Fruit fly (Drosophila melanogaster) whole organism, embryonic: ENCODE measurements around the gene Eip93F.

ENCODE experiments used
- Atf6 ChIP-seq: fragments of 200-800 bp; sonication (Bioruptor generic); IDR thresholded peaks from 2 replicates; pipeline ENCODE4 v1.3.6; 2022; ENCODE audit warnings: missing biosample characterization, missing genetic modification characterization
- Bgb ChIP-seq: fragments of 200-800 bp; sonication (Bioruptor generic); IDR thresholded peaks from 2 replicates; pipeline ENCODE4 v1.3.6; 2022; ENCODE audit warnings: missing biosample characterization, missing genetic modification characterization; ENCODE audit not compliant: partially characterized antibody
- Blimp-1 ChIP-seq: fragments of 200-800 bp; sonication (Bioruptor generic); optimal IDR thresholded peaks from 3 replicates; lab custom pipeline; 2018; ENCODE audit warnings: missing biosample characterization, missing genetic modification characterization, mild to moderate bottlenecking, moderate library complexity, missing genetic modification reagents
- CG10321 ChIP-seq: fragments of 200-800 bp; sonication (Bioruptor generic); IDR thresholded peaks from 2 replicates; pipeline ENCODE4 v1.3.6; 2022; ENCODE audit warnings: missing biosample characterization, missing genetic modification characterization
- CG11723 ChIP-seq: fragments of 200-800 bp; sonication (Bioruptor generic); optimal IDR thresholded peaks from 2 replicates; lab custom pipeline; 2017; ENCODE audit warnings: missing biosample characterization, mild to moderate bottlenecking, missing genetic modification characterization
- CG12391 ChIP-seq: fragments of 200-800 bp; sonication (Bioruptor generic); optimal IDR thresholded peaks from 3 replicates; lab custom pipeline; 2018; ENCODE audit warnings: missing biosample characterization, mild to moderate bottlenecking, missing genetic modification characterization, moderate library complexity
- CG13123 ChIP-seq: fragments of 200-800 bp; sonication (Bioruptor generic); optimal IDR thresholded peaks from 2 replicates; lab custom pipeline; 2016; ENCODE audit warnings: missing biosample characterization, missing genetic modification characterization
- CG14667 ChIP-seq: fragments of 200-800 bp; sonication (Bioruptor generic); IDR thresholded peaks from 2 replicates; pipeline ENCODE4 v1.3.6; 2022; ENCODE audit warnings: missing biosample characterization, missing genetic modification characterization
- CG14965 ChIP-seq: fragments of 200-800 bp; sonication (Bioruptor generic); optimal IDR thresholded peaks from 2 replicates; lab custom pipeline; 2016; ENCODE audit warnings: missing biosample characterization, missing genetic modification characterization, borderline replicate concordance
- CG15479 ChIP-seq: fragments of 200-800 bp; sonication (Bioruptor generic); optimal IDR thresholded peaks from 3 replicates; lab custom pipeline; 2019; ENCODE audit warnings: missing biosample characterization, mild to moderate bottlenecking, missing genetic modification characterization, moderate library complexity
- CG17912 ChIP-seq: fragments of 200-800 bp; sonication (Bioruptor generic); optimal IDR thresholded peaks from 2 replicates; lab custom pipeline; 2018; ENCODE audit warnings: missing biosample characterization, mild to moderate bottlenecking, missing genetic modification characterization
- CG2889 ChIP-seq: fragments of 200-800 bp; sonication (Bioruptor generic); IDR thresholded peaks from 3 replicates; pipeline ENCODE4 v1.3.6; 2022; ENCODE audit warnings: missing biosample characterization, missing genetic modification characterization
- CG3838 ChIP-seq: fragments of 200-800 bp; sonication (Bioruptor generic); optimal IDR thresholded peaks from 3 replicates; lab custom pipeline; 2016; ENCODE audit warnings: missing biosample characterization, missing genetic modification characterization
- CG4707 ChIP-seq: fragments of 200-800 bp; sonication (Bioruptor generic); optimal IDR thresholded peaks from 2 replicates; lab custom pipeline; 2018; ENCODE audit warnings: missing biosample characterization, mild to moderate bottlenecking, missing genetic modification characterization, moderate library complexity
- CG5953 ChIP-seq: fragments of 200-800 bp; sonication (Bioruptor generic); IDR thresholded peaks from 2 replicates; pipeline ENCODE4 v1.3.6; 2022; ENCODE audit warnings: missing biosample characterization, missing genetic modification characterization
- CG8478 ChIP-seq: fragments of >200 bp; optimal IDR thresholded peaks from 2 replicates; lab custom pipeline; 2018
- CG9727 ChIP-seq: fragments of 200-800 bp; sonication (Bioruptor generic); optimal IDR thresholded peaks from 3 replicates; lab custom pipeline; 2017; ENCODE audit warnings: missing biosample characterization, mild to moderate bottlenecking, missing genetic modification characterization
- Dip3 ChIP-seq: fragments of 200-800 bp; sonication (Bioruptor generic); optimal IDR thresholded peaks from 3 replicates; lab custom pipeline; 2016; ENCODE audit warnings: missing biosample characterization, missing genetic modification characterization
- Doc2 ChIP-seq: fragments of 200-800 bp; sonication (Bioruptor generic); IDR thresholded peaks from 2 replicates; pipeline ENCODE4 v1.3.6; 2022; ENCODE audit warnings: missing biosample characterization, missing genetic modification characterization
- Dp ChIP-seq: fragments of 200-800 bp; sonication (Bioruptor generic); optimal IDR thresholded peaks from 2 replicates; lab custom pipeline; 2018; ENCODE audit warnings: missing biosample characterization, mild to moderate bottlenecking, missing genetic modification characterization, moderate library complexity
- E2f2 ChIP-seq: fragments of 200-800 bp; sonication (Bioruptor generic); IDR thresholded peaks from 2 replicates; pipeline ENCODE4 v1.3.6; 2022; ENCODE audit warnings: missing biosample characterization, missing genetic modification characterization
- HmgZ ChIP-seq: fragments of 200-800 bp; sonication (Bioruptor generic); optimal IDR thresholded peaks from 2 replicates; lab custom pipeline; 2018; ENCODE audit warnings: missing biosample characterization, mild to moderate bottlenecking, missing genetic modification characterization
- MBD-R2 ChIP-seq: fragments of 200-800 bp; sonication (Bioruptor generic); IDR thresholded peaks from 2 replicates; pipeline ENCODE4 v1.3.6; 2022; ENCODE audit warnings: missing biosample characterization, missing genetic modification characterization
- Opbp ChIP-seq: fragments of 200-800 bp; sonication (Bioruptor generic); IDR thresholded peaks from 3 replicates; pipeline ENCODE4 v1.3.6; 2022; ENCODE audit warnings: missing biosample characterization, missing genetic modification characterization; ENCODE audit not compliant: partially characterized antibody
- Ptx1 ChIP-seq: fragments of 200-800 bp; sonication (Bioruptor generic); IDR thresholded peaks from 2 replicates; pipeline ENCODE4 v1.3.6; 2022; ENCODE audit warnings: missing biosample characterization, missing genetic modification characterization
- Spps ChIP-seq: fragments of 200-800 bp; sonication (Bioruptor generic); optimal IDR thresholded peaks from 2 replicates; lab custom pipeline; 2018; ENCODE audit warnings: missing biosample characterization, mild to moderate bottlenecking, missing genetic modification characterization
- ara ChIP-seq: fragments of 200-800 bp; sonication (Bioruptor generic); IDR thresholded peaks from 2 replicates; pipeline ENCODE4 v1.3.6; 2022; ENCODE audit warnings: missing biosample characterization, missing genetic modification characterization
- bowl ChIP-seq: fragments of 200-800 bp; sonication (Bioruptor generic); IDR thresholded peaks from 2 replicates; pipeline ENCODE4 v1.3.6; 2022; ENCODE audit warnings: missing biosample characterization, missing genetic modification characterization
- cas ChIP-seq: fragments of 200-800 bp; sonication (Bioruptor generic); IDR thresholded peaks from 2 replicates; pipeline ENCODE4 v1.3.6; 2022; ENCODE audit warnings: missing biosample characterization, missing genetic modification characterization
- en ChIP-seq: fragments of 200-800 bp; sonication (Bioruptor generic); optimal IDR thresholded peaks from 2 replicates; lab custom pipeline; 2016; ENCODE audit warnings: missing biosample characterization, missing genetic modification characterization
- eve ChIP-seq, 2 experiments: fragments of >200 bp; optimal IDR thresholded peaks; 2 replicates each; lab custom pipeline; 2017; ENCODE audit warnings: missing biosample characterization in 2 of 2, missing genetic modification characterization in 2 of 2
- fd3F ChIP-seq: fragments of 200-800 bp; sonication (Bioruptor generic); optimal IDR thresholded peaks from 2 replicates; lab custom pipeline; 2018; ENCODE audit warnings: missing biosample characterization, mild to moderate bottlenecking, missing genetic modification characterization, moderate library complexity
- fd64A ChIP-seq: fragments of 200-800 bp; sonication (Bioruptor generic); optimal IDR thresholded peaks from 3 replicates; lab custom pipeline; 2018; ENCODE audit warnings: missing biosample characterization, mild to moderate bottlenecking, missing genetic modification characterization
- gt ChIP-seq: fragments of 200-800 bp; sonication (Bioruptor generic); IDR thresholded peaks from 2 replicates; pipeline ENCODE4 v1.3.6; 2022; ENCODE audit warnings: missing biosample characterization, missing genetic modification characterization
- inv ChIP-seq: fragments of 200-800 bp; sonication (Bioruptor generic); IDR thresholded peaks from 2 replicates; pipeline ENCODE4 v1.3.6; 2022; ENCODE audit warnings: missing biosample characterization, missing genetic modification characterization; ENCODE audit not compliant: partially characterized antibody
- kay ChIP-seq: fragments of 200-800 bp; sonication (Bioruptor generic); optimal IDR thresholded peaks from 2 replicates; lab custom pipeline; 2016; ENCODE audit warnings: missing biosample characterization, missing genetic modification characterization
- kni ChIP-seq: fragments of 200-800 bp; sonication (Bioruptor generic); optimal IDR thresholded peaks from 3 replicates; lab custom pipeline; 2017; ENCODE audit warnings: mild to moderate bottlenecking, missing biosample characterization, missing genetic modification reagents, missing genetic modification characterization
- lbe ChIP-seq: fragments of 200-800 bp; sonication (Bioruptor generic); optimal IDR thresholded peaks from 2 replicates; lab custom pipeline; 2016; ENCODE audit warnings: missing biosample characterization, mild to moderate bottlenecking, missing genetic modification characterization
- luna ChIP-seq: fragments of 200-800 bp; sonication (Bioruptor generic); optimal IDR thresholded peaks from 2 replicates; lab custom pipeline; 2016; ENCODE audit warnings: missing biosample characterization, missing genetic modification characterization
- nmo ChIP-seq: fragments of 200-800 bp; sonication (Bioruptor generic); optimal IDR thresholded peaks from 2 replicates; lab custom pipeline; 2018; ENCODE audit warnings: missing biosample characterization, mild to moderate bottlenecking, missing genetic modification characterization, moderate library complexity
- nom ChIP-seq: fragments of 200-800 bp; sonication (Bioruptor generic); optimal IDR thresholded peaks from 2 replicates; lab custom pipeline; 2017; ENCODE audit warnings: missing biosample characterization, missing genetic modification characterization, mild to moderate bottlenecking, moderate library complexity, missing genetic modification reagents
- otp ChIP-seq: fragments of 200-800 bp; sonication (Bioruptor generic); IDR thresholded peaks from 3 replicates; pipeline ENCODE4, ENCODE4 v1.3.6; 2022; ENCODE audit warnings: missing biosample characterization, missing genetic modification characterization
- schlank ChIP-seq: fragments of 200-800 bp; sonication (Bioruptor generic); optimal IDR thresholded peaks from 2 replicates; lab custom pipeline; 2018; ENCODE audit warnings: missing biosample characterization, mild to moderate bottlenecking, missing genetic modification characterization
- sens-2 ChIP-seq: fragments of 200-800 bp; sonication (Bioruptor generic); IDR thresholded peaks from 2 replicates; pipeline ENCODE4 v1.3.6; 2022; ENCODE audit warnings: missing biosample characterization, missing genetic modification characterization
- sim ChIP-seq: fragments of 200-800 bp; sonication (Bioruptor generic); IDR thresholded peaks from 2 replicates; pipeline ENCODE4 v1.3.6; 2022; ENCODE audit warnings: missing biosample characterization, missing genetic modification characterization
- tap ChIP-seq: fragments of 200-800 bp; optimal IDR thresholded peaks from 3 replicates; lab custom pipeline; 2019; ENCODE audit warnings: missing biosample characterization, mild to moderate bottlenecking, missing genetic modification characterization, moderate library complexity
- tll ChIP-seq, 2 experiments: fragments of 200-800 bp in 1 of 2; fragments of >200 bp in 1 of 2; sonication (Bioruptor generic) in 1 of 2; optimal IDR thresholded peaks; 2 replicates each; lab custom pipeline; 2017 to 2019; ENCODE audit warnings: missing biosample characterization in 2 of 2, missing genetic modification characterization in 2 of 2, mild to moderate bottlenecking in 1 of 2, moderate library complexity in 1 of 2
- vfl ChIP-seq: fragments of 200-800 bp; sonication (Bioruptor generic); optimal IDR thresholded peaks from 2 replicates; lab custom pipeline; 2016; ENCODE audit warnings: missing biosample characterization, missing genetic modification characterization

The Eip93F gene

DNA sequence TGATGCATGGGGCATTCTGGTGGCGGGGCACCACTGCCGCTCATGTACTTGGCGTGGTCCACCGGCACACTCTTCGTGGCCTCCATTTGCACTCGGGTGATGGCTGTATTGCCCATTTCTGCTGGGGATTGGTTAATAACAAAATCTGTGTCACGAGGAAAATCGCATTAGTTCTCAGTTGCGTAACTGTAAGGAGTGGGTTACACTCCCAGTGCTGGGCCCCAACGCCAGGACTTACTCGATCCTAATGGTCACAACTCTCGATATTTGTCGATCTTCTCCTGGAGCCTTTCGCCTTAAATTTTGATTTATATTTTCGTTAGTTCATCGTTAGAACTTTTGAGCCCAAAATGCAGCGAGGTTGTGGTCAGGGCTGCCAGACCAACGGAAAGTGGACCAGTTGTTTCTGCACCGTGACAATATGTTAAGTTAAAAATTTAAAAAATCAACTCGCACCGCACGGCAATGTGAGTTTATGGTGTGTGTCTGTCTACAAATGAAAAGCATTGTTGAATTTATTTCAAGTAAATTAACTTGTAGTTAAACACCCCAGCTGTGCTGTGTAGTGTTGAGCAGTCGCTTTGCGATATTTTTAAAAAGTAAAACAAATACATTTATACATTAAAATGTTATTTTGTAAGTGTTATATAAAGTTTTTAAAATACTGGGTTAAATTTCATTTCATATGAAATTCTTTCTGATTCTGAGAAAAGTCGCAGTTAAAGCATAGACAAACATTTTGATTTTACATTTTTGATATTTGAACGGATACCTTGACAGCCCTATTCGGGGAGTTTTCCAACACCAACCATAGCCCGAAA is 78.2 kb downstream of the Eip93F start, which contains the start of the genes Cchl and ND-42 (continued):
- TF ChIP-seq tll (GFP tag; optimal IDR thresholded peaks at IDR 0.05; lab: Kevin White, UChicago) (peak in 1 of 2 experiments; percentile 14), Spps (tag; lab: Kevin White, UChicago) (peak; percentile 25), kay (GFP tag; lab: Kevin White, UChicago) (peak; percentile 59), CG8478 (lab: Kevin White, UChicago) (no peak), bowl (GFP tag; lab: Robert Waterston, UW) (0 out of 2 replicates have a peak, but pooled peaks have one; percentile 36), Dip3 (peak; percentile 71), otp (GFP tag; lab: Robert Waterston, UW) (peak; percentile 42; the same call in 1 of the 3 replicates), inv (GFP tag; lab: Robert Waterston, UW) (peak; percentile 45; the same call in 1 of the 2 replicates), Doc2 (GFP tag; lab: Robert Waterston, UW) (no peak), HmgZ (tag; lab: Kevin White, UChicago) (peak; percentile 80), Ptx1 (GFP tag; lab: Robert Waterston, UW) (peak; percentile 77), CG12391 (tag; lab: Kevin White, UChicago) (peak; percentile 90), CG4707 (GFP tag; lab: Kevin White, UChicago) (no peak), nmo (GFP tag; lab: Kevin White, UChicago) (peak; percentile 86), gt (GFP tag; lab: Robert Waterston, UW) (0 out of 2 replicates have a peak, but pooled peaks have one; percentile 37), lbe (GFP tag; lab: Kevin White, UChicago) (peak; percentile 59), luna (GFP tag; lab: Kevin White, UChicago) (peak; percentile 26), MBD-R2 (peak; percentile 70), fd3F (peak; percentile 64), sim (no peak), CG3838 (GFP tag; lab: Kevin White, UChicago) (peak; percentile 64), schlank (peak; percentile 35), CG14965 (no peak), fd64A (GFP tag; lab: Kevin White, UChicago) (no peak), CG15479 (GFP tag; lab: Kevin White, UChicago) (no peak), Atf6 (peak; percentile 80; the same call in 1 of the 2 replicates), en (GFP tag; lab: Kevin White, UChicago) (peak; percentile 9), tap (tag; lab: Kevin White, UChicago) (no peak), CG14667 (peak; percentile 53), CG9727 (peak; percentile 84), Dp (GFP tag; lab: Kevin White, UChicago) (peak; percentile 29), CG17912 (peak; percentile 33), CG5953 (GFP tag; lab: Robert Waterston, UW) (no peak), vfl (GFP tag; lab: Kevin White, UChicago) (peak; percentile 76), nom (GFP tag; lab: Kevin White, UChicago) (peak; percentile 56), E2f2 (GFP tag; lab: Robert Waterston, UW) (peak; percentile 52), CG11723 (GFP tag; lab: Kevin White, UChicago) (peak; percentile 67), cas (GFP tag; lab: Robert Waterston, UW) (0 out of 2 replicates have a peak, but pooled peaks have one; percentile 6), ara (no peak; the same call in none of the 2 replicates), Blimp-1 (GFP tag; lab: Kevin White, UChicago) (no peak), kni (peak; percentile 88), CG13123 (GFP tag; lab: Kevin White, UChicago) (peak; percentile 55), CG2889 (no peak), Bgb (GFP tag; lab: Robert Waterston, UW) (peak; percentile 32; the same call in 1 of the 2 replicates), Opbp (no peak), eve (GFP tag; optimal IDR thresholded peaks at IDR 0.05; lab: Kevin White, UChicago) (no peak), sens-2 (GFP tag; lab: Robert Waterston, UW) (peak; percentile 39; the same call in 1 of the 2 replicates), CG10321 (GFP tag; lab: Robert Waterston, UW) (peak; percentile 34; the same call in 1 of the 2 replicates)
